Fruit fly (Drosophila melanogaster): ENCODE results near the gene CG7573.
A peak's percentile ranks its signal among the peaks of the same experiment; 100 is the strongest.

The CG7573 gene

dm6 chr3L:11273444-11274141 lies 38.0 kb upstream of the CG7573 start:
- TF ChIP-seq ro (GFP tag; IDR thresholded peaks at IDR 0.05) (no peak), Xbp1 (GFP tag; optimal IDR thresholded peaks at IDR 0.05) (no peak), CG6854 (GFP tag; optimal IDR thresholded peaks at IDR 0.05) (no peak), B-H2 (GFP tag; optimal IDR thresholded peaks at IDR 0.05) (no peak), dmrt99B (tag; optimal IDR thresholded peaks at IDR 0.05) (no peak), Sin3A (optimal IDR thresholded peaks at IDR 0.05) (no peak), cad (GFP tag; optimal IDR thresholded peaks at IDR 0.05) (no peak), CG42726 (GFP tag; IDR thresholded peaks at IDR 0.05; ENCODE audit: partially characterized antibody) (no peak), CG8359 (GFP tag; optimal IDR thresholded peaks at IDR 0.05; ENCODE audit: borderline replicate concordance) (no peak), kay (GFP tag; optimal IDR thresholded peaks at IDR 0.05) (no peak), CG18619 (GFP tag; optimal IDR thresholded peaks at IDR 0.05) (no peak), CG13287 (GFP tag; IDR thresholded peaks at IDR 0.05; ENCODE audit: partially characterized antibody) (no peak), pfk (GFP tag; optimal IDR thresholded peaks at IDR 0.05) (no peak), fd64A (GFP tag; optimal IDR thresholded peaks at IDR 0.05) (peak; percentile 36), CG9609 (GFP tag; optimal IDR thresholded peaks at IDR 0.05) (no peak), jigr1 (GFP tag; IDR thresholded peaks at IDR 0.05) (no peak), luna (GFP tag; optimal IDR thresholded peaks at IDR 0.05) (no peak), Lim3 (GFP tag; IDR thresholded peaks at IDR 0.05) (no peak), Awh (GFP tag; IDR thresholded peaks at IDR 0.05) (no peak), H15 (GFP tag; IDR thresholded peaks at IDR 0.05) (no peak), BtbVII (GFP tag; optimal IDR thresholded peaks at IDR 0.05) (no peak), Hey (tag; optimal IDR thresholded peaks at IDR 0.05) (no peak), sob (GFP tag; IDR thresholded peaks at IDR 0.05) (no peak), CG12219 (GFP tag; optimal IDR thresholded peaks at IDR 0.05) (no peak), Doc2 (GFP tag; IDR thresholded peaks at IDR 0.05) (no peak), peb (GFP tag; IDR thresholded peaks at IDR 0.05) (no peak), CG11560 (tag; IDR thresholded peaks at IDR 0.05) (no peak), CG11723 (GFP tag; optimal IDR thresholded peaks at IDR 0.05) (no peak), CG17186 (GFP tag; optimal IDR thresholded peaks at IDR 0.05) (no peak), B-H1 (GFP tag; IDR thresholded peaks at IDR 0.05) (no peak), pita (GFP tag; optimal IDR thresholded peaks at IDR 0.05) (no peak), ham (GFP tag; IDR thresholded peaks at IDR 0.05) (no peak), Camta (GFP tag; optimal IDR thresholded peaks at IDR 0.05) (no peak), lola (GFP tag; optimal IDR thresholded peaks at IDR 0.05) (peak in 1 of 3 experiments; percentile 47), CG11093 (GFP tag; IDR thresholded peaks at IDR 0.05) (no peak), CG9932 (GFP tag; IDR thresholded peaks at IDR 0.05) (no peak), C15 (GFP tag; IDR thresholded peaks at IDR 0.05) (no peak), Six4 (GFP tag; optimal IDR thresholded peaks at IDR 0.05) (no peak), CG30431 (GFP tag; optimal IDR thresholded peaks at IDR 0.05) (no peak), CG2678 (tag; optimal IDR thresholded peaks at IDR 0.05) (peak; percentile 29), ara (GFP tag; IDR thresholded peaks at IDR 0.05) (no peak), CG1602 (GFP tag; optimal IDR thresholded peaks at IDR 0.05) (no peak), CG2875 (GFP tag; optimal IDR thresholded peaks at IDR 0.05) (peak; percentile 16), phol (tag; optimal IDR thresholded peaks at IDR 0.05) (no peak), mld (GFP tag; IDR thresholded peaks at IDR 0.05; ENCODE audit: partially characterized antibody) (no peak), Nf-YC (tag; optimal IDR thresholded peaks at IDR 0.05) (no peak), croc (GFP tag; conservative IDR thresholded peaks at IDR 0.05) (no peak), hkb (optimal IDR thresholded peaks at IDR 0.05) (no peak), hkb (GFP tag; IDR thresholded peaks at IDR 0.05) (peak; percentile 12; the same call in 1 of the 2 replicates), CG11456 (GFP tag; IDR thresholded peaks at IDR 0.05) (no peak), Sry-β (GFP tag; optimal IDR thresholded peaks at IDR 0.05) (no peak), CG12155 (GFP tag; optimal IDR thresholded peaks at IDR 0.05) (no peak)

Data from whole organism, embryonic.